Fruit fly (Drosophila melanogaster): ENCODE measurements around the gene Fer1.

DNA sequence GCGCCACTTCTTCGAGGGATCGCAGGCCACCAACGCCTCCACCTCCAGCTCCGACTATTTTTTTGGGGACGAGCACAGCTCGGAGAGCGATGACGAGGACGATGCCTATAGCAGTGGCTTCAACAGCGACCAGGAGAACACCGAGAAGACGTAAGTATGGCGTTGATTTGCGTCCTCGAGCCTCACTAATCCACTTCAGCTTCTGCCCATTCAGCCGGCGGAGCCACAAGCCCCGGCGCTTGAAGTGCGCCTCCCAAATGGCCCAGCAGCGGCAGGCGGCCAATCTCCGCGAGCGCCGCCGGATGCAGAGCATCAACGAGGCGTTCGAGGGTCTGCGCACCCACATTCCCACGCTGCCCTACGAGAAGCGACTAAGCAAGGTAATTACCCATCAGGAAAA lies 1.2 kb downstream of the Fer1 start:
- TF ChIP-seq CG8478 (optimal IDR thresholded peaks at IDR 0.05) (no peak), psq (optimal IDR thresholded peaks at IDR 0.05) (no peak), pan (optimal IDR thresholded peaks at IDR 0.05) (no peak), EcR (GFP tag; optimal IDR thresholded peaks at IDR 0.05) (no peak), usp (GFP tag; optimal IDR thresholded peaks at IDR 0.05) (no peak), Dll (optimal IDR thresholded peaks at IDR 0.05) (no peak)
